Worm (Caenorhabditis elegans): ENCODE measurements around the gene ZK455.5.

ZK455.5 gene

DNA sequence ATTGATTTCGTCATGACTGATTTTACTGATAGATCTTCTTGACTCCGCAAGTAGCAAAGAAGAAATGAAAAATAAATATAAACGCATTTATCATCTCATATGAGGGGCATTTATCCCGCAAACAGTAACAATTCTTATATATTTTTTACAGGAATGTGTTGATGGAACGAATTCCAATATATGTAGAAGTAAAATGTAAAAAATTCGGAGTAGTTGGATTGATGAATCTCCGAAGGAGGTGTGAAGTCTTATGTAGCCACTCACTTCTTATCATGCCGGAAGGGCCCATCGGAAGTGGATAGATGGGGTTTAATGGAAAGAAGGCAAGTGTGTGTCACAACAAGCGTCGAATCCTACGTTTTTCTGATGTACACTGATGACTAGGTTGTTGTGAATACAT is 11.1 kb upstream of the ZK455.5 start, which contains the start of gene gcy-9:
Gene gcy-9 (minus strand): TSS at position 101 of the 400 bp plus-strand sequence.
- TF ChIP-seq nhr-71 (tag; optimal IDR thresholded peaks at IDR 0.05): no peak
- TF ChIP-seq mef-2 (tag; optimal IDR thresholded peaks at IDR 0.05): no peak
- TF ChIP-seq pax-3 (tag; optimal IDR thresholded peaks at IDR 0.05): no peak
- TF ChIP-seq lin-35 (GFP tag; optimal IDR thresholded peaks at IDR 0.05): no peak
- no peak for TF ChIP-seq ztf-4 (tag; optimal IDR thresholded peaks at IDR 0.05)
- no peak for TF ChIP-seq hpl-2 (GFP tag; optimal IDR thresholded peaks at IDR 0.05)
- no peak for TF ChIP-seq pag-3 (tag; optimal IDR thresholded peaks at IDR 0.05; ENCODE audit: borderline replicate concordance, insufficient read depth)

DNA sequence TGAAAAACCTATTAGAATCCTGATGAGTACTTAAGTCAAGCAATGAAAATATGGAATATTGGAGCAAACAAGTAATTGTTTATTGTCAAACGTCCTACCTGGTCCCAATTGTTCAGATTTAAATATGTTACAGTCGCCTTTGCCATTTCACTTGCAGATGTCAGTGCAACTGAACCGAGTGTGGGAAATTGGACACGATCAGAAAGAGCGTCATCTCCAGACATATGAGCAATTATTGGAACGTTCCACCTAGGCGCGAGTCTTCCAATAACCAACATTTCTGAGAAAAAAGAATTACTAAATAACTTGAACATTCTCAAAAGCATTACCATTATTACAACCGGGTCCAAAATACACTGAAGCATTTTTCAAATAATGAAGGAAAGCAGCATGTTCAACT is 10.4 kb upstream of the ZK455.5 start:
- TF ChIP-seq ztf-4 (tag; optimal IDR thresholded peaks at IDR 0.05): no peak
- TF ChIP-seq dsc-1 (tag; optimal IDR thresholded peaks at IDR 0.05): no peak
- TF ChIP-seq lin-35 (GFP tag; optimal IDR thresholded peaks at IDR 0.05): no peak
- TF ChIP-seq jun-1 (tag; optimal IDR thresholded peaks at IDR 0.05): no peak
- no peak for TF ChIP-seq pag-3 (tag; optimal IDR thresholded peaks at IDR 0.05; ENCODE audit: borderline replicate concordance, insufficient read depth)
- TF ChIP-seq ceh-88 (GFP tag; IDR thresholded peaks at IDR 0.05): no peak
- no peak for TF ChIP-seq nhr-77 (tag; optimal IDR thresholded peaks at IDR 0.05)
- TF ChIP-seq egl-13 (tag; optimal IDR thresholded peaks at IDR 0.05): no peak
- no peak for TF ChIP-seq ceh-63 (GFP tag; optimal IDR thresholded peaks at IDR 0.05)
- TF ChIP-seq elt-3 (tag; optimal IDR thresholded peaks at IDR 0.05): no peak
- TF ChIP-seq nhr-20 (tag; optimal IDR thresholded peaks at IDR 0.05): no peak

DNA sequence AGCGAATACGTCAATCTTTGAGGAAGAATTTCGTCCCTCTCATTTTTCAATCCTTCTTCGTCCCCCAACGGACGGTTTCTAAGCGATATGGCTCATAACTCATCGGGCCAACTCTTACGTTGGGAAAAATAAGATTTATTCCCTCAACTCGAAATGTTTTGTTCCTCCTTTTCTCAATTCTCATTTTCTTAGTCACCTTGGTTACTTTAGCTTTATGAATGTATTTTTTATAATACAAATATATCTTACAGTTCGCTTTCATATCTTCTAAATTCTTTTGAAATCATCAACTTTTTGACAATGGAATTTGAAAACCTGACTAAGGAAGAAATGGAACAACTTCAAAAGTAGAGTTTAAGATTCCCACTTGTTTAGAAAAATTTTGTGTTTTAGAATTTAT is 2.7 kb upstream of the ZK455.5 start, which contains the start of gene npr-9:
Gene npr-9 (plus strand): TSS at position 301 of the 400 bp plus-strand sequence.
- TF ChIP-seq C04F5.9 (tag; optimal IDR thresholded peaks at IDR 0.05): no peak
- no peak for TF ChIP-seq mep-1 (tag; optimal IDR thresholded peaks at IDR 0.05)
- no peak for TF ChIP-seq egl-13 (tag; optimal IDR thresholded peaks at IDR 0.05)
- no peak for TF ChIP-seq isw-1 (GFP tag; IDR thresholded peaks at IDR 0.05)
- TF ChIP-seq nhr-77 (tag; optimal IDR thresholded peaks at IDR 0.05): no peak
- no peak for TF ChIP-seq C16A3.4 (tag; optimal IDR thresholded peaks at IDR 0.05)
- TF ChIP-seq aha-1 (tag; optimal IDR thresholded peaks at IDR 0.05): no peak
- no peak for TF ChIP-seq Y116A8C.19 (tag; optimal IDR thresholded peaks at IDR 0.05; ENCODE audit: borderline replicate concordance)
- TF ChIP-seq lsy-2 (tag; optimal IDR thresholded peaks at IDR 0.05): no peak
- TF ChIP-seq unc-30 (tag; optimal IDR thresholded peaks at IDR 0.05): no peak
- TF ChIP-seq elt-3 (tag; optimal IDR thresholded peaks at IDR 0.05): no peak

DNA sequence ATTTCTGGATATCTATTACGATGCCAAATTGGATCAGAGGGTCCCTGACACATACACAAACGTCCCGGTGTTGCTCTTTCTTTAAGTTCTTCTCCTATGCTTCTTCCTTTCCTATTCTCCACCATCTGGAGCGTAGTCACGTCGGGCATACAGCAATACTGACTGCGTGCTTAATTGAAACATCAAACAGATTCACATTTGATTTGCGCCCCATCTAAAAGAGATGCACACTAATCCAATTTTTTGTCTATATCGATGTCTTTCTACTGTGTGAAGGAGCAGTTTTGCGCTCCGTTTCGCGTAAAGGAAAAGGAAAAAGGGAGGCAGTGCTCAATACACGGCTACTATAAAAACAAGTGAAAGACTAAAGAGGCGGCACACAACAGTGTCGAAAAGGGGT is 2.0 kb upstream of the ZK455.5 start:
- TF ChIP-seq C16A3.4 (tag; optimal IDR thresholded peaks at IDR 0.05) (no peak), elt-2 (tag; optimal IDR thresholded peaks at IDR 0.05) (no peak), lin-14 (GFP tag; optimal IDR thresholded peaks at IDR 0.05) (peak; percentile 63), efl-1 (optimal IDR thresholded peaks at IDR 0.05) (no peak), efl-1 (GFP tag; optimal IDR thresholded peaks at IDR 0.05 in 1 of 2) (peak in 1 of 2 experiments; percentile 53)

DNA sequence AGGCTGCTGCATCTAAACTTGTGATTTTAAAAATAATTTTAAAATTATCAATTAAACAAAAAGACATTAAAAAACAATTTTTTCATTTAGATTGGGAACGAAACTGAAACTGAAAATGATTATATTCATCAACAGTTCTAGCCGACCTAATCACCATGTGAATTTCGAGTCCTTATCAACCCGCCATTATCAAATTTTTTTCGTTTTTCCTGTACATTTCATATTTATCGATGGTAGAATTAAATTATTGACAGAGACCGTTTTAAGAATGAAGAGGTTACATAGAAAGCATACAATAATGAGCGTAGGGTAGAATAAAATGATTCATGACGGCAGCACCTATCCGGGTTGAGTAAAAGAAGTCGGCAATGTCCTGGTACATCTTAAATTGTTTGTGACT is 2.5 kb downstream of the ZK455.5 start, which contains the start of gene asm-2:
Gene asm-2 (minus strand): TSS at position 12 of the 400 bp plus-strand sequence.
- TF ChIP-seq ztf-11 (tag; optimal IDR thresholded peaks at IDR 0.05): no peak
- no peak for TF ChIP-seq ets-5 (GFP tag; IDR thresholded peaks at IDR 0.05)
- TF ChIP-seq fkh-8 (tag; optimal IDR thresholded peaks at IDR 0.05): no peak
- peak; percentile 73 for TF ChIP-seq elt-2 (tag; optimal IDR thresholded peaks at IDR 0.05)
- peak; percentile 5 for TF ChIP-seq lin-14 (GFP tag; optimal IDR thresholded peaks at IDR 0.05)
- TF ChIP-seq xbp-1 (tag; optimal IDR thresholded peaks at IDR 0.05): no peak

DNA sequence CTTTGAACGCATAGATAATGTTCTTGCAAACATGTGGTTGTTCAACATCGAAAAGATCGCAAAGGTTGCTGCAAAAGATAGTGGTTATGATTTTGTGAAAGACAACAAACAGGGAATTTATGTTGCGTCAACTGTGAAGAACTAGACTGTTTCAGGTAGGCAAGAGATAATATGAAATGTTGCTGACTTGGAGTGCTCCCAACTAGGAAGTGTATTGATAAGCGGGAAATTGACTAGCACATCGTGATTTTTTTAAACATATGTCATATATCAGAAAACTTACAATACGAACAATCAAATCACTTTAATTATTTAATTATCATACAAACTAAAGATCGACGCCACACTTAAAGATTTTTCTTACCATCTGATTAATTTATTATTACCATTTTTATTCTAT is 3.5 kb downstream of the ZK455.5 start:
- no peak for TF ChIP-seq snpc-4 (tag; optimal IDR thresholded peaks at IDR 0.05)
- TF ChIP-seq nhr-84 (tag; optimal IDR thresholded peaks at IDR 0.05): no peak
- TF ChIP-seq unc-30 (tag; optimal IDR thresholded peaks at IDR 0.05): no peak
- peak; percentile 3 for TF ChIP-seq elt-2 (tag; optimal IDR thresholded peaks at IDR 0.05)
- TF ChIP-seq pax-3 (tag; optimal IDR thresholded peaks at IDR 0.05): no peak
- TF ChIP-seq blmp-1 (tag; optimal IDR thresholded peaks at IDR 0.05): no peak
- TF ChIP-seq fkh-10 (GFP tag; optimal IDR thresholded peaks at IDR 0.05): no peak

Data from whole organism, L1 larva.